Worm (Caenorhabditis elegans): ENCODE results near the gene mel-11.

Gene mel-11

DNA sequence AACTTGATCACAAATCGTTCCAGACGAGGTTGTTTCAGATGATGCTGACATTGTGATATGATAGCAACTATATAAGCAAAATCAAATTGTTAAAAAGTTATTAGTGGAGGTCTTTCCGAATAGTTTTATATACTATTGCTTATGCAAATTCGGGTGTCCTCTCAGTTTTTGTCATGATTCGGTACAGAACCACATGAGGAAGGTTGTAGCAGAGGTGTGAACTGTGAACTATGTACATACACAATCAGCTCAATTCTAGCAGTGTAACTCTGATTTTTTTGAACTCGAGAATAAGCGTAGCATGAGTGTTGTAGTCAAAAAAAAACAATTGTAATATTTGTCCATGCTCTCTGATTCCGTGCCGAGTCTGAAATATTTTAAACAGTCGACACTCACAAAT lies 44.8 kb downstream of the mel-11 start, which contains the start of gene Y51B9A.6:
Gene Y51B9A.6 (minus strand): TSS at position 101 of the 400 bp plus-strand sequence.
- TF ChIP-seq tbx-11 (GFP tag; IDR thresholded peaks at IDR 0.05) (no peak), aly-1 (tag; optimal IDR thresholded peaks at IDR 0.05) (no peak), B0310.2 (tag; optimal IDR thresholded peaks at IDR 0.05) (no peak), pes-1 (GFP tag; IDR thresholded peaks at IDR 0.05) (no peak), F13C5.2 (tag; optimal IDR thresholded peaks at IDR 0.05) (no peak)

DNA sequence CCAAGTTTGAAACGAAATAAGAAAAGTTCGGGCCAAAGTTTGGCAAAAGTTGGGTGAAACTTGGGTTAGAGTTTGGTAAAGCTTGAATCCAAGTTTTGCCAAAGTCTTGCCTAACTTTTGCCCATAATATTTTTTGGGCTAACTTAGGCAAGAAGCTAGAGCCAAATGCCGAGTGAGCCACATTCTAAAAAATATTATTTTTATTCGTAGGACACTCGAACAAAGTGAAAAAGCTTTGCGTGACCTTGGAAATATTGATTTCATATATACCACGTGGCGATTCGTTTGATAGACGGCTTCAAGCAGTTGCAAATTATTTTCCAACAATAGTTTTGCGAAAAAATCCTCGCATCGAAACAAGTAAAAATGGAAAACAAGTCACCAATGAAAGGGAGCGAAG lies 45.5 kb downstream of the mel-11 start, which contains the start of gene Y51B9A.5:
Gene Y51B9A.5 (plus strand): TSS at position 301 of the 400 bp plus-strand sequence.
- TF ChIP-seq hmbx-1 (tag; optimal IDR thresholded peaks at IDR 0.05), result no peak
- TF ChIP-seq scrt-1 (GFP tag; IDR thresholded peaks at IDR 0.05), result no peak
- no peak for TF ChIP-seq aly-1 (tag; optimal IDR thresholded peaks at IDR 0.05)
- TF ChIP-seq B0310.2 (tag; optimal IDR thresholded peaks at IDR 0.05), result no peak
- TF ChIP-seq ama-1 (optimal IDR thresholded peaks at IDR 0.05), result no peak
- TF ChIP-seq pes-1 (GFP tag; IDR thresholded peaks at IDR 0.05), result no peak
- TF ChIP-seq ceh-36 (tag; optimal IDR thresholded peaks at IDR 0.05), result no peak
- TF ChIP-seq tbx-37 (GFP tag; conservative IDR thresholded peaks at IDR 0.05), result no peak
- TF ChIP-seq sea-1 (GFP tag; conservative IDR thresholded peaks at IDR 0.05), result no peak
- TF ChIP-seq ets-7 (tag; optimal IDR thresholded peaks at IDR 0.05), result no peak
- TF ChIP-seq F13C5.2 (tag; optimal IDR thresholded peaks at IDR 0.05), result no peak
- TF ChIP-seq hmg-4 (GFP tag; optimal IDR thresholded peaks at IDR 0.05), result no peak
- TF ChIP-seq tra-4 (tag; optimal IDR thresholded peaks at IDR 0.05), result no peak
- TF ChIP-seq hnd-1 (tag; optimal IDR thresholded peaks at IDR 0.05), result no peak
- no peak for TF ChIP-seq tbx-11 (GFP tag; IDR thresholded peaks at IDR 0.05)

DNA sequence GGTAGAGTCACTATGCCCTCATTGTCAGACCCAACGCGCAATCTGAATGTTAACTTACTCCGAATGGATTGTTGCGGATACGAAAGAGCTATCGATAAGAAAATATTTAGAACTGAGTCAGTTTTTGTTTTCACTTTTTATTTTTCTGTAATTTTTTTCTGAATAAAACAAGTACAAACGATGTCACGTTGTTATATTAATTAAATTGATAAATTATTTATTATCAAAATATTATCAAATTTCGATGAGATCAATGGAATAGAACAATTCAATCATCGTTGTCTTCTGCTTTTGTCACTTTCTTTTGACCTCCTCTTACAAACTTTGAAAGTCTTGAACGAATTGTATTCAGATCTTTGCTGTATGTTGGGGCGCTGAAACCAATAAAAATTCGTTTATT lies 48.7 kb downstream of the mel-11 start, which contains the start of gene mpz-6:
Gene mpz-6 (minus strand): TSS at position 101 of the 400 bp plus-strand sequence.
- no peak for TF ChIP-seq ceh-36 (tag; optimal IDR thresholded peaks at IDR 0.05)
- TF ChIP-seq aly-1 (tag; optimal IDR thresholded peaks at IDR 0.05), result no peak
- no peak for TF ChIP-seq ceh-13 (GFP tag; optimal IDR thresholded peaks at IDR 0.05)
- TF ChIP-seq B0310.2 (tag; optimal IDR thresholded peaks at IDR 0.05), result no peak
- no peak for TF ChIP-seq sea-1 (GFP tag; conservative IDR thresholded peaks at IDR 0.05)
- no peak for TF ChIP-seq hnd-1 (tag; optimal IDR thresholded peaks at IDR 0.05)
- no peak for TF ChIP-seq ama-1 (optimal IDR thresholded peaks at IDR 0.05)
- no peak for TF ChIP-seq scrt-1 (GFP tag; IDR thresholded peaks at IDR 0.05)
- no peak for TF ChIP-seq flt-1 (GFP tag; IDR thresholded peaks at IDR 0.05)
- no peak for TF ChIP-seq pes-1 (GFP tag; IDR thresholded peaks at IDR 0.05)
- no peak for TF ChIP-seq hmbx-1 (tag; optimal IDR thresholded peaks at IDR 0.05)
- no peak for TF ChIP-seq tra-4 (tag; optimal IDR thresholded peaks at IDR 0.05)
- no peak for TF ChIP-seq F13C5.2 (tag; optimal IDR thresholded peaks at IDR 0.05)
- no peak for TF ChIP-seq hmg-4 (GFP tag; optimal IDR thresholded peaks at IDR 0.05)
- no peak for TF ChIP-seq tbx-11 (GFP tag; IDR thresholded peaks at IDR 0.05)
- no peak for TF ChIP-seq tbx-37 (GFP tag; conservative IDR thresholded peaks at IDR 0.05)
- no peak for TF ChIP-seq ets-7 (tag; optimal IDR thresholded peaks at IDR 0.05)

DNA sequence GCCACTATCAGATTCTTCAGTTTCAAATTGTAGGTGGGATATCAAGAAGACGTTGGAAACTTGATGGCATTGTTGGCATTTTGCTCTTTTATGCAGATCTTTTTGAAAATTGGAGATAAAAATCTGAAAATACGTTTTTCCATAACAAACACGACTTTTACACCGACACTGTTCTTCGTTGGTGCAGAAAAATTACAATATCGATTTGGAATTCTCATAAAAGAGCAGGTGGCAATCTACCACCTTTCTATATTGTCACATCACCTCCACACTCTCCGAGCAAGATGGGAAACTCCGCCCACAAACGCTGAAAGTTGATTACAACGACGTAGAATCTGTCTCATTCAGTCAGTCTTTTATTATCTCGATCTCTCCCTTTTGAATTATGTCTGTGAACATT lies 49.1 kb downstream of the mel-11 start, which contains the start of gene arrd-2:
Gene arrd-2 (plus strand): TSS at position 301 of the 400 bp plus-strand sequence.
- no peak for TF ChIP-seq tra-4 (tag; optimal IDR thresholded peaks at IDR 0.05)
- no peak for TF ChIP-seq tbx-11 (GFP tag; IDR thresholded peaks at IDR 0.05)
- no peak for TF ChIP-seq pes-1 (GFP tag; IDR thresholded peaks at IDR 0.05)
- TF ChIP-seq tbx-37 (GFP tag; conservative IDR thresholded peaks at IDR 0.05), result no peak
- no peak for TF ChIP-seq scrt-1 (GFP tag; IDR thresholded peaks at IDR 0.05)
- no peak for TF ChIP-seq ets-7 (tag; optimal IDR thresholded peaks at IDR 0.05)
- TF ChIP-seq aly-1 (tag; optimal IDR thresholded peaks at IDR 0.05), result no peak
- no peak for TF ChIP-seq F13C5.2 (tag; optimal IDR thresholded peaks at IDR 0.05)
- no peak for TF ChIP-seq hmbx-1 (tag; optimal IDR thresholded peaks at IDR 0.05)
- no peak for TF ChIP-seq flt-1 (GFP tag; IDR thresholded peaks at IDR 0.05)
- no peak for TF ChIP-seq B0310.2 (tag; optimal IDR thresholded peaks at IDR 0.05)
- TF ChIP-seq hnd-1 (tag; optimal IDR thresholded peaks at IDR 0.05), result no peak
- TF ChIP-seq ceh-13 (GFP tag; optimal IDR thresholded peaks at IDR 0.05), result no peak
- no peak for TF ChIP-seq ceh-36 (tag; optimal IDR thresholded peaks at IDR 0.05)
- TF ChIP-seq sea-1 (GFP tag; conservative IDR thresholded peaks at IDR 0.05), result no peak
- no peak for TF ChIP-seq ama-1 (optimal IDR thresholded peaks at IDR 0.05)

DNA sequence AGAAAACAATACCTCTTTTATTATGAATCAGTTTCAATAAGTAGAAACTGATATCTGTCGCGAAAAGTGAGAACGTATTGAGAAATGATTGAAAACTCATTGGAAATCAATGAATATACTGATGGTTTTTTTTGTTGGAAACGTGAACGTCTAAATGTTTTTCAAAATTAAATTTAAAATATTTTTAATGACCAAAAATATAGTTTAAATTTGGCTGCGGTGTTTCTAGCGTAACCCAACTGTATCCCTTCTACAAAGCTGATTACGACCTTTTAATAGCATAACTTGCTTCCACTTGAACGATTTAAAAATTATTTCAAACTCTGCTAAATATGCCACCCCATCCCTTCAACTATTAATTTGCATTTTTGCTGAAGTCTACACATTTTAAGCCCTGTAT lies 53.2 kb downstream of the mel-11 start, which contains the start of gene M176.9:
Gene M176.9 (minus strand): TSS at position 101 of the 400 bp plus-strand sequence.
- TF ChIP-seq ceh-13 (GFP tag; optimal IDR thresholded peaks at IDR 0.05) (no peak), aly-1 (tag; optimal IDR thresholded peaks at IDR 0.05) (no peak)

DNA sequence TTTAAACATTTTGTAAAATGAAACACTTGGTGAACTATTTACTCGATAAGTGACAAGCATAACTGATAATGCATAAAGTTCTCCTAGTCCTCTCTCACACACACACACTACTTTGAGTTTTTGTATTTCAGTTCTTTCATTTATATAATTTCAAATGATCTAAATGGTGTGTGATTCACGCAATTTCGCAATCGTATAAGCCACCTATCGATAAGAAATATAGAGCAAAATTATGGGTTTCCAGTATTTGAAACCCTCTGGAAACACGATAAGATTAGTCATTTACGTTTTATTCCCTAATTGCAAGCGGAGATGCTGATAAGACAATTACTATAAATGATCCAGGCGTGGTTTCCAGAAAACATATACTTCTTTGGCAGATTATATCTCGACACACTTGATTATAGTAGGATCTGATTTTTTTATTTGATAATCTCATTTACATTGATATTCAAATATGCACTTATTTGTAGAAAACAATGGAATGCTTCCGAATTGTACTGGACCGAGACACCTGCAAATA lies 53.8 kb downstream of the mel-11 start, which contains the start of gene arrd-3:
Gene arrd-3 (plus strand): TSS at position 473 of the 523 bp plus-strand sequence.
- no peak for TF ChIP-seq ama-1 (optimal IDR thresholded peaks at IDR 0.05)
- no peak for TF ChIP-seq hmg-4 (GFP tag; optimal IDR thresholded peaks at IDR 0.05)
- TF ChIP-seq pes-1 (GFP tag; IDR thresholded peaks at IDR 0.05), result no peak
- no peak for TF ChIP-seq ets-7 (tag; optimal IDR thresholded peaks at IDR 0.05)
- TF ChIP-seq tbx-11 (GFP tag; IDR thresholded peaks at IDR 0.05), result no peak
- TF ChIP-seq B0310.2 (tag; optimal IDR thresholded peaks at IDR 0.05), result no peak
- no peak for TF ChIP-seq hmbx-1 (tag; optimal IDR thresholded peaks at IDR 0.05)
- no peak for TF ChIP-seq ceh-36 (tag; optimal IDR thresholded peaks at IDR 0.05)
- TF ChIP-seq aly-1 (tag; optimal IDR thresholded peaks at IDR 0.05), result no peak
- no peak for TF ChIP-seq F13C5.2 (tag; optimal IDR thresholded peaks at IDR 0.05)

DNA sequence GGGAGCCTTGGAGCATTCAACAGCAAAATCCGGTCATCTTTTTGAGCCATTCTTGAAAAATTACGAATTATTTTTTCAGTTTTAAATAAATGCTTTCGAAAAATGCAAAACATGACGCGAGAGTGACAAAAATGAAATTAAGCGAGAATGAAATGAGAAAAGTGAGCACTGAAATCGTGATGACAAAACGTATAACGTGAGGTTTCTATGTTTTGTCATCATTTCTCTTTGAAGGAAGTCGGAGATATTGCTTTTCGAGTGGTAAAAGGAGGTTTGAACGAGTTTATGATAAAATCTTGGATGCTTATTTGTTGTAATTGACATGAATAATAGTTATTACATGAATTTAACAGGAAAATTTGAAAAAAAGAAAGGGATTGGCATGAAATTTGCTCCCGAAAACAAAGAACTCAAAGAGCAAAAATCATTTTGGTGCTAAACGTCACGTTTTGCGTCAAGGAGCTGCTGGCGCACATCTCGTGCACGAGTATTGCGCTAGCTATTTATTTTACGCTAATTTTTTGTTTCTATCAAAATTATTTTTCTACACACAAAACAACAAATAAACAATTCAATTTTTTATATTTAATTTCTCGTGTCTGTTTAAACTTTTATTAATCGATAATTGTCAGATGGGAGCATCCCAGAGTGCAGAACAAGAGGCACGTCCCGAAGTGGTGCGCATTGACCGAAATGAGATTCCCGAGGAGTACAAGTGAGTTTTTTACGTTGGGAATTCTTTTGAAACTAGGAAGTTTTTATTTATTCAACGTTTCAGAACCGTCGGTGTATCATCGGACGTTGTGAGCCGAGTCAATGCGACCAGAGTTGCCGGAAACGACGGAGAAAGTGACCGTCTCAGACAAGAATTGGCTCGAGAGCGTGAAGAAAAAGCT lies 58.3 kb downstream of the mel-11 start, which contains the start of the genes gss-1 and chch-3:
Gene gss-1 (minus strand): TSS at position 51 of the 896 bp plus-strand sequence.
Gene chch-3 (plus strand): TSS at position 633 of the 896 bp plus-strand sequence.
- TF ChIP-seq ceh-36 (tag; optimal IDR thresholded peaks at IDR 0.05) (no peak), hnd-1 (tag; optimal IDR thresholded peaks at IDR 0.05) (no peak), F13C5.2 (tag; optimal IDR thresholded peaks at IDR 0.05) (no peak), ets-7 (tag; optimal IDR thresholded peaks at IDR 0.05) (no peak), flt-1 (GFP tag; IDR thresholded peaks at IDR 0.05) (no peak), tra-4 (tag; optimal IDR thresholded peaks at IDR 0.05) (no peak)
